Fruit fly (Drosophila melanogaster): ENCODE data around the gene CG10657.
A peak's percentile ranks its signal among the peaks of the same experiment; 100 is the strongest.

Gene CG10657

dm6 chr3L:12482246-12482645 lies 14.8 kb downstream of the CG10657 start, which contains the start of gene CG33725:
Gene CG33725 (plus strand): TSS chr3L:12482609.
- TF ChIP-seq CG32121 (GFP tag; IDR thresholded peaks at IDR 0.05) = no peak
- TF ChIP-seq CG14655 (GFP tag; optimal IDR thresholded peaks at IDR 0.05) = no peak
- peak; percentile 57 for TF ChIP-seq CG13204 (GFP tag; optimal IDR thresholded peaks at IDR 0.05)
- no peak for TF ChIP-seq CG4496 (GFP tag; IDR thresholded peaks at IDR 0.05)
- no peak for TF ChIP-seq gl (tag; optimal IDR thresholded peaks at IDR 0.05)
- 0 out of 2 replicates have a peak, but pooled peaks have one; percentile 19 for TF ChIP-seq rn (GFP tag; IDR thresholded peaks at IDR 0.05)

dm6 chr3L:12478229-12478628 lies 18.8 kb downstream of the CG10657 start:
- peak; percentile 83 for TF ChIP-seq EcR (GFP tag; optimal IDR thresholded peaks at IDR 0.05)
- TF ChIP-seq Snoo (tag; optimal IDR thresholded peaks at IDR 0.05) = no peak

dm6 chr3L:12471471-12471978 lies 25.5 kb downstream of the CG10657 start, which contains the start of gene CG10616:
Gene CG10616 (plus strand): TSS chr3L:12471728.
- TF ChIP-seq CG15710 (tag; optimal IDR thresholded peaks at IDR 0.05) (no peak), rn (GFP tag; IDR thresholded peaks at IDR 0.05) (no peak), fd96Ca (GFP tag; IDR thresholded peaks at IDR 0.05) (no peak), CG9948 (tag; optimal IDR thresholded peaks at IDR 0.05) (no peak), Pif1A (GFP tag; optimal IDR thresholded peaks at IDR 0.05) (no peak), CG8301 (tag; optimal IDR thresholded peaks at IDR 0.05) (no peak)

dm6 chr3L:12470509-12470908 lies 26.5 kb downstream of the CG10657 start:
- TF ChIP-seq Pif1B (GFP tag; optimal IDR thresholded peaks at IDR 0.05) = no peak
- no peak for TF ChIP-seq Pif1A (GFP tag; optimal IDR thresholded peaks at IDR 0.05)
- TF ChIP-seq CG14655 (GFP tag; optimal IDR thresholded peaks at IDR 0.05) = no peak
- no peak for TF ChIP-seq rn (GFP tag; IDR thresholded peaks at IDR 0.05)
- no peak for TF ChIP-seq CG9948 (tag; optimal IDR thresholded peaks at IDR 0.05)
- TF ChIP-seq CG34367 (tag; optimal IDR thresholded peaks at IDR 0.05) = no peak
- no peak for TF ChIP-seq CG13204 (GFP tag; optimal IDR thresholded peaks at IDR 0.05)
- no peak for TF ChIP-seq CG15710 (tag; optimal IDR thresholded peaks at IDR 0.05)
- TF ChIP-seq D1 (tag; optimal IDR thresholded peaks at IDR 0.05) = no peak
- no peak for TF ChIP-seq Ets98B (GFP tag; IDR thresholded peaks at IDR 0.05)
- TF ChIP-seq EcR (GFP tag; optimal IDR thresholded peaks at IDR 0.05) = no peak
- TF ChIP-seq CG32121 (GFP tag; IDR thresholded peaks at IDR 0.05) = no peak
- no peak for TF ChIP-seq CG10348 (GFP tag; IDR thresholded peaks at IDR 0.05)
- no peak for TF ChIP-seq Snoo (tag; optimal IDR thresholded peaks at IDR 0.05)
- TF ChIP-seq CG4496 (GFP tag; IDR thresholded peaks at IDR 0.05) = no peak
- TF ChIP-seq fd96Ca (GFP tag; IDR thresholded peaks at IDR 0.05) = no peak
- TF ChIP-seq CG8159 (tag; optimal IDR thresholded peaks at IDR 0.05) = no peak
- TF ChIP-seq CG17806 (tag; optimal IDR thresholded peaks at IDR 0.05) = no peak
- no peak for TF ChIP-seq gl (tag; optimal IDR thresholded peaks at IDR 0.05)

dm6 chr3L:12469684-12470083 lies 27.3 kb downstream of the CG10657 start, which contains the start of gene CG32102:
Gene CG32102 (minus strand): TSS chr3L:12469784.
- TF ChIP-seq fd96Ca (GFP tag; IDR thresholded peaks at IDR 0.05) (no peak), CG13204 (GFP tag; optimal IDR thresholded peaks at IDR 0.05) (no peak), D1 (tag; optimal IDR thresholded peaks at IDR 0.05) (no peak), CG32121 (GFP tag; IDR thresholded peaks at IDR 0.05) (no peak), gl (tag; optimal IDR thresholded peaks at IDR 0.05) (no peak), rn (GFP tag; IDR thresholded peaks at IDR 0.05) (no peak), CG9948 (tag; optimal IDR thresholded peaks at IDR 0.05) (no peak), CG4496 (GFP tag; IDR thresholded peaks at IDR 0.05) (no peak), CG8159 (tag; optimal IDR thresholded peaks at IDR 0.05) (no peak), EcR (GFP tag; optimal IDR thresholded peaks at IDR 0.05) (no peak), Snoo (tag; optimal IDR thresholded peaks at IDR 0.05) (no peak), Pif1A (GFP tag; optimal IDR thresholded peaks at IDR 0.05) (no peak), CG17806 (tag; optimal IDR thresholded peaks at IDR 0.05) (no peak), CG15710 (tag; optimal IDR thresholded peaks at IDR 0.05) (no peak), CG10348 (GFP tag; IDR thresholded peaks at IDR 0.05) (no peak)

dm6 chr3L:12468016-12468415 lies 29.0 kb downstream of the CG10657 start, which contains the start of gene eyg:
Gene eyg (minus strand): TSS chr3L:12468021.
- TF ChIP-seq Snoo (tag; optimal IDR thresholded peaks at IDR 0.05) = peak; percentile 25
- TF ChIP-seq CG12605 (GFP tag; IDR thresholded peaks at IDR 0.05) = no peak
- TF ChIP-seq rn (GFP tag; IDR thresholded peaks at IDR 0.05) = no peak
- TF ChIP-seq CG34367 (tag; optimal IDR thresholded peaks at IDR 0.05) = no peak
- TF ChIP-seq CG13204 (GFP tag; optimal IDR thresholded peaks at IDR 0.05) = no peak
- TF ChIP-seq D1 (tag; optimal IDR thresholded peaks at IDR 0.05) = peak; percentile 2
- TF ChIP-seq EcR (GFP tag; optimal IDR thresholded peaks at IDR 0.05) = peak; percentile 19
- TF ChIP-seq fd96Ca (GFP tag; IDR thresholded peaks at IDR 0.05) = peak; percentile 75; the same call in 2 of the 3 replicates

- TF ChIP-seq CG14655 (GFP tag; optimal IDR thresholded peaks at IDR 0.05) (no peak), CG13204 (GFP tag; optimal IDR thresholded peaks at IDR 0.05) (no peak), CG8159 (tag; optimal IDR thresholded peaks at IDR 0.05) (peak; percentile 28), D1 (tag; optimal IDR thresholded peaks at IDR 0.05) (no peak), Pif1A (GFP tag; optimal IDR thresholded peaks at IDR 0.05) (no peak), gl (tag; optimal IDR thresholded peaks at IDR 0.05) (no peak)
These were observed 31.8 kb downstream of the CG10657 start for dm6 chr3L:12465229-12465628.

Data from whole organism, pupa.